Worm (Caenorhabditis elegans): ENCODE measurements around the gene msp-57.

The msp-57 gene

ce11 chrIV:5101945-5102344, 39.6 kb downstream of the msp-57 start:
- TF ChIP-seq ztf-4 (tag; optimal IDR thresholded peaks at IDR 0.05) (no peak), unc-55 (GFP tag; optimal IDR thresholded peaks at IDR 0.05) (no peak), nhr-77 (tag; optimal IDR thresholded peaks at IDR 0.05) (no peak), R02D3.7 (tag; optimal IDR thresholded peaks at IDR 0.05) (no peak), sem-4 (tag; optimal IDR thresholded peaks at IDR 0.05) (no peak), lin-39 (tag; optimal IDR thresholded peaks at IDR 0.05) (no peak), blmp-1 (tag; optimal IDR thresholded peaks at IDR 0.05; ENCODE audit: insufficient read depth) (no peak), elt-1 (tag; optimal IDR thresholded peaks at IDR 0.05) (no peak), lin-13 (GFP tag; optimal IDR thresholded peaks at IDR 0.05) (no peak), snpc-4 (tag; optimal IDR thresholded peaks at IDR 0.05) (no peak), ama-1 (optimal IDR thresholded peaks at IDR 0.05) (no peak), nhr-11 (tag; optimal IDR thresholded peaks at IDR 0.05) (no peak), peb-1 (tag; optimal IDR thresholded peaks at IDR 0.05) (no peak), sma-3 (GFP tag; optimal IDR thresholded peaks at IDR 0.05) (no peak), ztf-11 (tag; optimal IDR thresholded peaks at IDR 0.05) (no peak), sma-9 (GFP tag; optimal IDR thresholded peaks at IDR 0.05) (no peak), sma-9 (tag; optimal IDR thresholded peaks at IDR 0.05) (no peak)

ce11 chrIV:5103229-5103894, 41.0 kb downstream of the msp-57 start, which contains the start of gene C02B10.3:
Gene C02B10.3, minus strand, starts transcription at chrIV:5103279.
- TF ChIP-seq ceh-82 (tag; optimal IDR thresholded peaks at IDR 0.05) (no peak), mdl-1 (tag; optimal IDR thresholded peaks at IDR 0.05) (peak in 1 of 2 experiments; percentile 39), crh-2 (tag; optimal IDR thresholded peaks at IDR 0.05) (peak; percentile 48), lin-11 (tag; optimal IDR thresholded peaks at IDR 0.05) (peak; percentile 18), R02D3.7 (tag; optimal IDR thresholded peaks at IDR 0.05) (no peak), nhr-129 (tag; optimal IDR thresholded peaks at IDR 0.05) (peak; percentile 50), dmd-4 (tag; optimal IDR thresholded peaks at IDR 0.05) (no peak), sma-3 (GFP tag; optimal IDR thresholded peaks at IDR 0.05) (no peak), sma-9 (GFP tag; optimal IDR thresholded peaks at IDR 0.05) (peak; percentile 60), sma-9 (tag; optimal IDR thresholded peaks at IDR 0.05) (no peak), nhr-77 (tag; optimal IDR thresholded peaks at IDR 0.05) (no peak), F13H6.1 (tag; optimal IDR thresholded peaks at IDR 0.05) (peak; percentile 24), C34F6.9 (tag; optimal IDR thresholded peaks at IDR 0.05) (peak; percentile 57), lsy-2 (tag; optimal IDR thresholded peaks at IDR 0.05) (peak in 1 of 2 experiments; percentile 68), unc-55 (GFP tag; optimal IDR thresholded peaks at IDR 0.05) (peak; percentile 97), lin-13 (GFP tag; optimal IDR thresholded peaks at IDR 0.05) (peak; percentile 7), Y55F3AM.14 (GFP tag; optimal IDR thresholded peaks at IDR 0.05) (no peak)

- TF ChIP-seq ztf-11 (tag; optimal IDR thresholded peaks at IDR 0.05): no peak
- TF ChIP-seq sem-4 (tag; optimal IDR thresholded peaks at IDR 0.05): peak; percentile 20
These were observed 46.6 kb downstream of the msp-57 start for ce11 chrIV:5108971-5109370.

ce11 chrIV:5109943-5110342, 47.6 kb downstream of the msp-57 start:
- no peak for TF ChIP-seq aly-2 (tag; optimal IDR thresholded peaks at IDR 0.05)
- no peak for TF ChIP-seq fos-1 (tag; optimal IDR thresholded peaks at IDR 0.05)
- TF ChIP-seq lsy-2 (tag; optimal IDR thresholded peaks at IDR 0.05): no peak
- no peak for TF ChIP-seq nhr-12 (tag; optimal IDR thresholded peaks at IDR 0.05)
- TF ChIP-seq skn-1 (tag; optimal IDR thresholded peaks at IDR 0.05): no peak
- no peak for TF ChIP-seq snpc-4 (tag; optimal IDR thresholded peaks at IDR 0.05)
- TF ChIP-seq ztf-4 (tag; optimal IDR thresholded peaks at IDR 0.05): no peak
- TF ChIP-seq mbf-1 (tag; optimal IDR thresholded peaks at IDR 0.05): no peak
- no peak for TF ChIP-seq lin-11 (tag; optimal IDR thresholded peaks at IDR 0.05)
- TF ChIP-seq elt-1 (tag; optimal IDR thresholded peaks at IDR 0.05): no peak

- TF ChIP-seq nhr-12 (tag; optimal IDR thresholded peaks at IDR 0.05) (no peak), mdl-1 (tag; optimal IDR thresholded peaks at IDR 0.05) (peak in 1 of 2 experiments; percentile 50)
These were observed 48.1 kb downstream of the msp-57 start for ce11 chrIV:5110391-5110930.

Data from whole organism, L2 larva.